Worm (Caenorhabditis elegans) whole organism, mixed stage, embryonic: ENCODE measurements around the gene rpl-26.

Experiments used
- M03D4.4 ChIP-seq: sonication (generic microtip); optimal IDR thresholded peaks from 2 replicates; lab custom pipeline; 2017; ENCODE audit warnings: mild to moderate bottlenecking, missing genetic modification characterization, missing compliant biosample characterization
- bed-3 ChIP-seq: fragments of 200-800 bp; sonication (Bioruptor generic); optimal IDR thresholded peaks from 3 replicates; lab custom pipeline; 2018; ENCODE audit warnings: mild to moderate bottlenecking, missing genetic modification characterization, moderate library complexity, missing compliant biosample characterization
- ceh-39 ChIP-seq: fragments of 150-350 bp; optimal IDR thresholded peaks from 2 replicates; lab custom pipeline; 2014; ENCODE audit warnings: missing biosample characterization, missing genetic modification characterization
- ceh-43 ChIP-seq: fragments of 200-800 bp; sonication (Bioruptor generic); optimal IDR thresholded peaks from 2 replicates; lab custom pipeline; 2018; ENCODE audit warnings: mild to moderate bottlenecking, missing genetic modification characterization, moderate library complexity, missing compliant biosample characterization
- ceh-83 ChIP-seq: fragments of 200-800 bp; sonication (Bioruptor generic); optimal IDR thresholded peaks from 2 replicates; lab custom pipeline; 2018; ENCODE audit warnings: mild to moderate bottlenecking, missing genetic modification characterization, missing compliant biosample characterization
- ces-1 ChIP-seq: fragments of 150-350 bp; optimal IDR thresholded peaks from 2 replicates; lab custom pipeline; 2014; ENCODE audit warnings: missing biosample characterization, missing genetic modification reagents, missing genetic modification characterization
- cnd-1 ChIP-seq: fragments of 200-800 bp; sonication (Bioruptor generic); optimal IDR thresholded peaks from 2 replicates; lab custom pipeline; 2018; ENCODE audit warnings: mild to moderate bottlenecking, missing genetic modification characterization, missing compliant biosample characterization
- elt-1 ChIP-seq: sonication (generic microtip); optimal IDR thresholded peaks from 2 replicates; lab custom pipeline; 2017; ENCODE audit warnings: missing genetic modification characterization, mild to moderate bottlenecking, missing compliant biosample characterization, antibody characterized with exemption, moderate library complexity, borderline replicate concordance; ENCODE audit not compliant: insufficient read depth
- elt-3 ChIP-seq: fragments of 150-350 bp; optimal IDR thresholded peaks from 2 replicates; lab custom pipeline; 2014; ENCODE audit warnings: missing biosample characterization, missing genetic modification characterization
- flh-1 ChIP-seq: fragments of 200-800 bp; sonication (Bioruptor generic); optimal IDR thresholded peaks from 2 replicates; lab custom pipeline; 2018; ENCODE audit warnings: mild to moderate bottlenecking, missing genetic modification characterization, moderate library complexity, missing compliant biosample characterization
- ham-2 ChIP-seq: fragments of 200-800 bp; sonication (Bioruptor generic); optimal IDR thresholded peaks from 2 replicates; lab custom pipeline; 2018; ENCODE audit warnings: mild to moderate bottlenecking, missing genetic modification characterization, missing compliant biosample characterization
- lin-13 ChIP-seq: fragments of 150-350 bp; optimal IDR thresholded peaks from 2 replicates; lab custom pipeline; 2014; ENCODE audit warnings: missing biosample characterization, missing genetic modification characterization
- lin-32 ChIP-seq: fragments of 200-800 bp; sonication (Bioruptor generic); optimal IDR thresholded peaks from 2 replicates; lab custom pipeline; 2018; ENCODE audit warnings: mild to moderate bottlenecking, missing genetic modification characterization, missing compliant biosample characterization
- lsy-2 ChIP-seq: fragments of 150-350 bp; optimal IDR thresholded peaks from 2 replicates; lab custom pipeline; 2014; ENCODE audit warnings: missing biosample characterization, missing genetic modification characterization
- mab-5 ChIP-seq: fragments of 150-350 bp; optimal IDR thresholded peaks from 2 replicates; lab custom pipeline; 2014; ENCODE audit warnings: missing biosample characterization, missing genetic modification characterization
- mep-1 ChIP-seq: fragments of 150-350 bp; optimal IDR thresholded peaks from 2 replicates; lab custom pipeline; 2017; ENCODE audit warnings: missing biosample characterization, missing genetic modification reagents, missing genetic modification characterization, inconsistent platforms
- nhr-12 ChIP-seq: fragments of 150-350 bp; optimal IDR thresholded peaks from 2 replicates; lab custom pipeline; 2014; ENCODE audit warnings: missing biosample characterization, missing genetic modification characterization
- nhr-2 ChIP-seq: fragments of 150-350 bp; optimal IDR thresholded peaks from 2 replicates; lab custom pipeline; 2014; ENCODE audit warnings: missing biosample characterization, missing genetic modification characterization
- nhr-237 ChIP-seq: fragments of 150-350 bp; optimal IDR thresholded peaks from 2 replicates; lab custom pipeline; 2014; ENCODE audit warnings: missing biosample characterization, missing genetic modification characterization
- nhr-28 ChIP-seq: fragments of 150-350 bp; optimal IDR thresholded peaks from 2 replicates; lab custom pipeline; 2014; ENCODE audit warnings: missing biosample characterization, missing genetic modification characterization
- nhr-76 ChIP-seq: sonication (generic microtip); optimal IDR thresholded peaks from 2 replicates; lab custom pipeline; 2017; ENCODE audit warnings: missing biosample characterization, missing genetic modification characterization
- pha-4 ChIP-seq: fragments of 150-350 bp; optimal IDR thresholded peaks from 2 replicates; lab custom pipeline; 2018; ENCODE audit warnings: missing biosample characterization, missing genetic modification reagents, missing genetic modification characterization
- sem-2 ChIP-seq: fragments of 200-800 bp; sonication (Bioruptor generic); optimal IDR thresholded peaks from 2 replicates; lab custom pipeline; 2018; ENCODE audit warnings: mild to moderate bottlenecking, missing genetic modification characterization, missing compliant biosample characterization
- snpc-4 ChIP-seq: fragments of 150-350 bp; optimal IDR thresholded peaks from 2 replicates; lab custom pipeline; 2014; ENCODE audit warnings: missing biosample characterization, missing genetic modification characterization
- sptf-1 ChIP-seq: sonication (generic microtip); optimal IDR thresholded peaks from 2 replicates; lab custom pipeline; 2017; ENCODE audit warnings: mild to moderate bottlenecking, missing genetic modification characterization, moderate library complexity, missing compliant biosample characterization
- unc-120 ChIP-seq: sonication (generic microtip); optimal IDR thresholded peaks from 2 replicates; lab custom pipeline; 2017; ENCODE audit warnings: missing genetic modification characterization, missing compliant biosample characterization; ENCODE audit not compliant: poor library complexity, severe bottlenecking
- unc-39 ChIP-seq: fragments of 150-350 bp; optimal IDR thresholded peaks from 2 replicates; lab custom pipeline; 2014; ENCODE audit warnings: missing biosample characterization, missing genetic modification characterization
- unc-62 ChIP-seq: fragments of 150-350 bp; optimal IDR thresholded peaks from 2 replicates; lab custom pipeline; 2014; ENCODE audit warnings: missing biosample characterization, missing genetic modification reagents, missing genetic modification characterization
- zip-8 ChIP-seq: fragments of 150-350 bp; optimal IDR thresholded peaks from 2 replicates; lab custom pipeline; 2014; ENCODE audit warnings: missing biosample characterization, missing genetic modification characterization
- ztf-11 ChIP-seq: fragments of 150-350 bp; optimal IDR thresholded peaks from 2 replicates; lab custom pipeline; 2014; ENCODE audit warnings: missing biosample characterization, missing genetic modification characterization

Gene rpl-26

DNA sequence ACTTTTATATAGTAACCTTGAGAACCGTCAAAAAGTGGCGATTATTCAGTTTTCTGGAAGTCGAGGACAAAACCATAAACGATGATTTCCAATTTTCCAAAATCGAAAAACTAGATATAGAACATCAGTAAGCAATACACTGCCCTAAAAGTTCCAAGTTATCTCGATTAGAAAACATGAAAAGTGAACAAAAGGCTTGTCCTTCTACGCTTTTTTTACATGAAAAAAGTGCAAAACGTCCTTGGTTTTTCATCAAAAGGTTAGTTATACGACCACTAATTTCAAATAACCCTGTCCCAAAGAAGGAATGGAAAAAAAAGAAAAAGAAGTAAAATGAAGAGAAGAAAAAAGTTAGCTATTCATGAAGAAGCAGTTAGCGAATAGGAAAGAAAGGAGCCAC is 16.7 kb upstream of the rpl-26 start:
- TF ChIP-seq ztf-11 (tag; lab: Kevin White, UChicago) (no peak), ces-1 (GFP tag; lab: Kevin White, UChicago) (no peak), unc-120 (tag; lab: Kevin White, UChicago) (no peak), elt-3 (no peak), ham-2 (GFP tag; lab: Kevin White, UChicago) (no peak), snpc-4 (no peak), unc-62 (GFP tag; lab: Kevin White, UChicago) (no peak), sptf-1 (no peak), nhr-76 (tag; lab: Kevin White, UChicago) (no peak), ceh-83 (GFP tag; lab: Kevin White, UChicago) (no peak), ceh-43 (GFP tag; lab: Kevin White, UChicago) (no peak), flh-1 (no peak), lsy-2 (no peak), mep-1 (tag; lab: Kevin White, UChicago) (no peak), nhr-28 (no peak), M03D4.4 (no peak), lin-32 (no peak), ceh-39 (tag; lab: Kevin White, UChicago) (no peak)

DNA sequence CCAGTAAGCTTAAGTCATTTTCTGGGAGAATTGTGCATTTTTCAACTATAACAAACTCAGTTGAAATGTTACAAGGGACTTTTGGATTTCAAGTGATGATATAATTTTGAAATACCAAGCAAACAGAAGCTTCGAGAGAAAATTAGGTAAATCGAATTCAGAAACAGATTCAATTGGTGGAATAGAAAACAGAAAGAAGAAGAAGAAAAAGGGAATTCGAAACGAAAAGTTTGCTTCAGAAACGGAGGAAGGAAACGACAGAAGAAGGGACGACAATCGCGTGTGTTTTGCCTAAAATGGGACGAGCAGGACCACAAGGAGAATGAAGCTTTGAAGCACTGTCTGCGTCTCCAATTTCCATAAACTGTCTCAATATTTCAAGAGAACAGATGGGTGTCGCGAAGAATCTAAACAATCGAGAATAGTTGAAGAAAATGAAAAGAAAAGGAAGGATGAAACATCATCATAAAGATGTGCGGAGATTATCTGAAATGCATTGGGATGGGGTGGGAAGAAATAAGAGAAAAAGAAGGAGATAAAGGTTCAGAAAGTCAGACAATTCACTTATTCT is 14.8 kb upstream of the rpl-26 start:
- TF ChIP-seq elt-1: peak; percentile 43
- TF ChIP-seq ceh-39 (tag; lab: Kevin White, UChicago): no peak
- no peak for TF ChIP-seq nhr-12
- TF ChIP-seq ces-1 (GFP tag; lab: Kevin White, UChicago): peak; percentile 99
- TF ChIP-seq, all 35 proteins: peak for 2

DNA sequence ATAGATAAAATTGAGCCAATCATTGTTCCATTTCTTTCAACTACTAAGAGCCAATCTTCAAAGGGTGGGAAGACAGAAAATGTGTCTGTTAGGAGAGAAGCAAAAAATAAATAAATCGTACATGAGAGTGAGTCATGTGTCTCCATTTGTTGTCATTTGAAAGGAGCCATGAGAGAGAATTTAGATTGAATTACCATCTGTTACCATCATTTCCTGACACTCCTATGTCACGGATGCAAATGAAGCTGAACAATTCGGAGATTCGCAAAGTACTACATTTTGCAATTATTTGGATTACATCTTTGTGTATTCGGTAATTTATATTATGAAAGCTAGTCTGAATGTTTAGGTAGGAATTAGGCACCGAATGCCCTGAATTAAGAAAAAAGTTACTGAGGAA is 14.1 kb upstream of the rpl-26 start:
- TF ChIP-seq nhr-2 (tag; lab: Kevin White, UChicago) (no peak), ces-1 (GFP tag; lab: Kevin White, UChicago) (peak; percentile 93), unc-62 (GFP tag; lab: Kevin White, UChicago) (no peak)

DNA sequence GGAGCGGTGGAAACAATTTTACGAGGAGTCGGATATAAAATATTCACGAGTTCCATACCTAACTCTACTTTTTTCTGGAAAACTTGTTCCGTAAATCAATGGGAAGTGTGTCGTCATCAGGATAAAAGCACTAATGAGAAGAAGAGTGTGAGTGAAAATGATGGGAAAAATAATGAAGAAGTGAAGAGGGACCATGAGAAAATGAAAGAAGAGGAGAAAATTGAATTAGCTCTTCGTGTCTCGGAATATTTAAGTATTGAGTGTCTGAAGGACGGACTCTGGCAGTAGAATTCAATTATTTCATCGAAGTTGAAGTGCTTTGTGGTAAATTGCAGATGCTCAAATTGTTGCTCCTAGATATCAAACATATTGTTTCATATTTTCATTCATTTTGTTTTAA is 13.4 kb upstream of the rpl-26 start:
- TF ChIP-seq zip-8 (tag; lab: Kevin White, UChicago) (no peak), mab-5 (tag; lab: Kevin White, UChicago) (no peak), elt-1 (no peak), ceh-39 (tag; lab: Kevin White, UChicago) (no peak), ces-1 (GFP tag; lab: Kevin White, UChicago) (peak; percentile 100), ham-2 (GFP tag; lab: Kevin White, UChicago) (no peak)

DNA sequence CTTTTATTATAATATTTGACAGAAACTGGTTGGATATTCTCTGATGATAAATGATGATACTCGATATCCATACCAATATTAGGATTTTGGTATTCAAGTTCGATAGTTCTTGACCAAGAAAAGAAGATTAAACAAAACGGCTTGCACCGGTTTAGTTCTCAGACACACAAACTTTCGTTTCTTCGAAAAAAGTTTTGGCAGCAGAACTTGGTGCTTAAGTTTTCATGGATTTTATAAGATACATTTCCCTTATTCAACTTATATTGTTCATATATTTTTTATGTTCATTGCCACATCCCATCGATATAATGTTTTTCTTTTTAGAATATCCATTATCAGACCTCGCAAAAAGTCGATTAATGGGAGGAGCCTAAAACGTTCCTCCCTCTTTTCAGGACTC is 11.9 kb upstream of the rpl-26 start, which contains the start of gene aptf-4:
aptf-4 (plus strand) TSS at position 301 of the 400 bp plus-strand sequence.
- TF ChIP-seq sem-2 (no peak), zip-8 (tag; lab: Kevin White, UChicago) (no peak), cnd-1 (no peak), nhr-76 (tag; lab: Kevin White, UChicago) (no peak), nhr-12 (no peak), elt-1 (no peak), lsy-2 (no peak), elt-3 (no peak), unc-39 (tag; lab: Kevin White, UChicago) (no peak), flh-1 (no peak), nhr-2 (tag; lab: Kevin White, UChicago) (no peak)
- TF ChIP-seq, all 35 proteins: peak for 0

DNA sequence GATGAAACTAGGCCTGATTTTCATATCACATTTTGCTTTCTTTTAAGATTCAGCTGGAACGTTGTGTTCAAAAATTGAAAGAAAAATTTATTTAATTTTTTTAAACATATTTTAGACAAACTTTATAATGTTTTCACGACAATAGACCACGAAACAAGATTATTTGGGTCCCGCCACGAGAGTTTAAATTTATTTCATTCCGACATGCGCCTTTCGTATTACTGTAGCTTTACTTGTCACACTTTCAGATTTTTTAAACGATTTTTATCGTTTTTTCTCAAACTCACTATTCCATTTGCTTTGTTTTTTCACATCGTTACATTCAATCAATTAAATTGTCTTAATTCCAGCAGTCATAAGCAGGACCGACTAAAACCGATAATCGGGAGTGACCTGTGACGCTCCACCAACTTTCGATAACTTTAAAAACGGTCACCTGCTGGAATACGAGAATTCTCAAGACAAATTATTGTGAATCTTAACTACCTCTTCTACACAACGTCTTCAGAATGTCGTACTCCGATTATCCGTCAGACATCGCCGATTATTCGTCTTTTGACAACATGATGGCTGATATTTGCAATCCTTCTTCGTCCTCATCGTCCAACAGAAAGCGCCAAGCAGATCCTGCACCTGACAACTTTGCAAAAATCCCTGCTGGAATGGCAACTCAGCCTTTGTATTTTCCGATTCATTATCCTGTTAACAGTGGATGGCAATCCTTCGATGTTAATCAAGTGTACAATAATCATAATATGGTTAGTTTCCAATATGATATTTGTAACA is 8.6 kb upstream of the rpl-26 start, which contains the start of gene aptf-3:
aptf-3 (plus strand) TSS at position 351 of the 786 bp plus-strand sequence.
- TF ChIP-seq elt-1 (no peak), lin-13 (tag; lab: Kevin White, UChicago) (no peak), ceh-83 (GFP tag; lab: Kevin White, UChicago) (no peak), pha-4 (tag; lab: Kevin White, UChicago) (no peak), snpc-4 (no peak), nhr-237 (no peak), M03D4.4 (no peak), bed-3 (GFP tag; lab: Kevin White, UChicago) (no peak), flh-1 (no peak)
